Worm (Caenorhabditis elegans): ENCODE results near the gene Y37D8A.4.
A peak's percentile ranks its signal among the peaks of the same experiment; 100 is the strongest.

The Y37D8A.4 gene

DNA sequence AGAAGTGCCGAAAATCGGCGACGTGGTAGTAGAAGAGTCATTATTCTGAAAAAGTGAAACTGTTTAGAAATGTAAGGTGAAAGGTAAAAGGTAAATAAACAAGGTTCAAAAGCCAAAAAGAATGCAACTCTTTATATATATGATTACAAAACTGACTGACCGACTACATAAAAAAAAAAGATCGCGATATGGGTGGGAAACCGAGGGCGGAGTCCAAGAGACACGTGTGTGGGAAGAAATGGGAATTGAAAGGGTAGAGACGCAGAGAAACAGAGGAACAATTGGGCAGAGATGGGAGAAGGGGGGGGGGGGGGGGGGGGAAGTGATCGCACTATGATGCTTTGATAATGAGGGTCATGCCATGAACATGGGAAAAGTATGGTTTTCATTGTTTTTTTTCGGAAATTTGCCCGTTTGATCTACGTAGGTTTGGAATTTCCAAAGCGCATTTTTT, at the start of gene Y37D8A.4:
Gene Y37D8A.4 (minus strand): TSS at position 51 of the 454 bp plus-strand sequence.
- TF ChIP-seq nfya-1 (tag; optimal IDR thresholded peaks at IDR 0.05; ENCODE audit: insufficient read depth) (peak; percentile 31), nhr-23 (tag; optimal IDR thresholded peaks at IDR 0.05) (peak; percentile 29), elt-2 (tag; optimal IDR thresholded peaks at IDR 0.05) (peak; percentile 74), mdl-1 (tag; optimal IDR thresholded peaks at IDR 0.05) (peak; percentile 58), mml-1 (tag; optimal IDR thresholded peaks at IDR 0.05) (no peak), ceh-28 (tag; optimal IDR thresholded peaks at IDR 0.05) (no peak), ama-1 (optimal IDR thresholded peaks at IDR 0.05) (no peak), lsy-12 (tag; optimal IDR thresholded peaks at IDR 0.05) (no peak), pha-4 (tag; optimal IDR thresholded peaks at IDR 0.05) (peak; percentile 6), jun-1 (tag; optimal IDR thresholded peaks at IDR 0.05) (peak; percentile 8), hmg-11 (tag; optimal IDR thresholded peaks at IDR 0.05) (peak; percentile 19), fos-1 (tag; optimal IDR thresholded peaks at IDR 0.05) (no peak), nhr-43 (tag; optimal IDR thresholded peaks at IDR 0.05; ENCODE audit: poor library complexity, severe bottlenecking) (peak; percentile 37), pqm-1 (tag; optimal IDR thresholded peaks at IDR 0.05) (peak; percentile 40)

ce11 chrIII:12885153-12885552, 46.4 kb upstream of the Y37D8A.4 start:
- no peak for TF ChIP-seq zag-1 (tag; optimal IDR thresholded peaks at IDR 0.05)

DNA sequence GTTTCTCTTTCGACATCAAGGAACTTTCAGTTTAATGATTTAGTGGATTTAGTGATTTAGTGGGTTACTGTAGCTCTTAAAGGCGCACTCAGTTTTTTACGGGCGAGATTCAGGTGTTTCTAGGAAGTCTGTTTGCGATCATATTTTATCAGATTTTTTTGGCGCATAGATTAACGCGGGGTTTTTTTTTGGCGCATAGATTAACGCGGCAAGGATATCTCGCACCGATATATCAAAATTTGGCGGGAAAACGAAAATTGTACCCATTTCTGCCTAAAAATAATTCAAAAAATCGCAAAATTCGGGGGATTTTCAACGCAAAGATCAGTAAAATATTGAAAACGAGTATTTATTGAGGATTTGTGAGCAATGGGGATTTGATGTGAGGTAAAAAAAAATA, 41.9 kb upstream of the Y37D8A.4 start:
- TF ChIP-seq nhr-28 (tag; optimal IDR thresholded peaks at IDR 0.05) (no peak), ZK546.5 (tag; optimal IDR thresholded peaks at IDR 0.05) (no peak), hmg-11 (tag; optimal IDR thresholded peaks at IDR 0.05) (no peak), nhr-12 (tag; optimal IDR thresholded peaks at IDR 0.05) (no peak), unc-39 (tag; optimal IDR thresholded peaks at IDR 0.05) (no peak), eor-1 (tag; optimal IDR thresholded peaks at IDR 0.05) (no peak), fkh-10 (GFP tag; optimal IDR thresholded peaks at IDR 0.05) (no peak), nhr-237 (tag; optimal IDR thresholded peaks at IDR 0.05) (no peak), skn-1 (tag; optimal IDR thresholded peaks at IDR 0.05) (no peak), nhr-76 (tag; optimal IDR thresholded peaks at IDR 0.05) (no peak), ztf-11 (tag; optimal IDR thresholded peaks at IDR 0.05) (no peak), ceh-9 (tag; optimal IDR thresholded peaks at IDR 0.05) (no peak), sea-2 (GFP tag; optimal IDR thresholded peaks at IDR 0.05) (no peak), daf-12 (tag; optimal IDR thresholded peaks at IDR 0.05) (no peak)

DNA sequence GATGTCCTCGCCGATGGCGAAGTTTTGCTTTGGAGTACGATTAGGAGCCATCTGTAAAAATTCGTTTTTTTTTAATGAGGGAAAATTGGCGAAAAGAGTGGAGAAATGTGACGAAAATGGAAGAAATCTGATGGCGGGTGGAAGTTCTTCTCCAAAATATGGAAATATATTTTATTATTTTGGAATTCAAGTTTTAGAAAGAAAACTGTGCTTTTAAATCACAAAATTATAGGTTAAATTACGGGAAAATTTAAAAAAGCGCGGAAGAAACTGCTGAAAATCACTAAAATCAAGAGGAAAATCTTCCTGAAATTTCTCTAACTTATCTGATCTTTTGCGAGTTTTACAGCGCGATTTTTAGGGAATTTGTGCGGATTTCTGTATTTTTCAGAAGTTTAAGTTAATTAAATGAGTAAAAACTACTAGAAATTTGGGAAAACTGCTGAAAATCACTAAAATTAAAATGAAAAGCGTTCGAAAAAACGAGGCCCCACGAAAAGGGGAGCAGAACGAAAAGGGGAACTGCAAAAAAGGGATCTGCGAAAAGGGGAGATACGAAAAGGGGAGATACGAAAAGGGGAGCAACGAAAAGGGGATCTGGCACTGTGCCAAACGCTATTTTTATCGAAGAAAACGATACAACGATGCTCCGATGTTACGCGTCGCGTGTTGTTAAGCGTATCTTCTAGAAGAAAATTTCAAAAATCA, 38.9 kb upstream of the Y37D8A.4 start, which contains the start of the genes cec-7 and enu-3.5:
Gene cec-7 (minus strand): TSS at position 51 of the 708 bp plus-strand sequence.
Gene enu-3.5 (plus strand): TSS at position 670 of the 708 bp plus-strand sequence.
- TF ChIP-seq lin-15B (tag; optimal IDR thresholded peaks at IDR 0.05) (no peak), zag-1 (tag; optimal IDR thresholded peaks at IDR 0.05) (no peak), nhr-25 (tag; optimal IDR thresholded peaks at IDR 0.05) (no peak), fkh-10 (GFP tag; optimal IDR thresholded peaks at IDR 0.05) (no peak), aly-2 (tag; optimal IDR thresholded peaks at IDR 0.05) (no peak), ztf-11 (tag; optimal IDR thresholded peaks at IDR 0.05) (no peak), ceh-28 (tag; optimal IDR thresholded peaks at IDR 0.05) (no peak), ztf-4 (tag; optimal IDR thresholded peaks at IDR 0.05) (no peak), eor-1 (tag; optimal IDR thresholded peaks at IDR 0.05) (no peak), elt-3 (tag; optimal IDR thresholded peaks at IDR 0.05) (no peak), lin-39 (tag; optimal IDR thresholded peaks at IDR 0.05) (no peak), fkh-2 (tag; optimal IDR thresholded peaks at IDR 0.05) (no peak), nhr-11 (tag; optimal IDR thresholded peaks at IDR 0.05) (no peak), egl-5 (tag; optimal IDR thresholded peaks at IDR 0.05) (no peak), snpc-4 (tag; optimal IDR thresholded peaks at IDR 0.05) (no peak), skn-1 (tag; optimal IDR thresholded peaks at IDR 0.05) (no peak), sea-2 (GFP tag; optimal IDR thresholded peaks at IDR 0.05) (no peak), elt-1 (tag; optimal IDR thresholded peaks at IDR 0.05) (no peak), nhr-237 (tag; optimal IDR thresholded peaks at IDR 0.05) (no peak)

Measured in whole organism, L3 larva.